Worm (Caenorhabditis elegans): ENCODE results near the gene K06H7.7.

- no peak for TF ChIP-seq tbx-11 (GFP tag; IDR thresholded peaks at IDR 0.05)
- TF ChIP-seq sea-1 (GFP tag; conservative IDR thresholded peaks at IDR 0.05): no peak
- TF ChIP-seq tra-4 (tag; optimal IDR thresholded peaks at IDR 0.05): no peak
- TF ChIP-seq F13C5.2 (tag; optimal IDR thresholded peaks at IDR 0.05): no peak
- no peak for TF ChIP-seq ama-1 (optimal IDR thresholded peaks at IDR 0.05)
- TF ChIP-seq ets-7 (tag; optimal IDR thresholded peaks at IDR 0.05): no peak
- TF ChIP-seq flt-1 (GFP tag; IDR thresholded peaks at IDR 0.05): no peak
- TF ChIP-seq hnd-1 (tag; optimal IDR thresholded peaks at IDR 0.05): no peak
- no peak for TF ChIP-seq B0310.2 (tag; optimal IDR thresholded peaks at IDR 0.05)
Observed at ce11 chrIII:8108490-8108889, 23.2 kb upstream of the K06H7.7 start, which contains the start of gene C14B9.3.

Measured in whole organism, early embryonic.